Worm (Caenorhabditis elegans): ENCODE results near the gene ptr-24.

DNA sequence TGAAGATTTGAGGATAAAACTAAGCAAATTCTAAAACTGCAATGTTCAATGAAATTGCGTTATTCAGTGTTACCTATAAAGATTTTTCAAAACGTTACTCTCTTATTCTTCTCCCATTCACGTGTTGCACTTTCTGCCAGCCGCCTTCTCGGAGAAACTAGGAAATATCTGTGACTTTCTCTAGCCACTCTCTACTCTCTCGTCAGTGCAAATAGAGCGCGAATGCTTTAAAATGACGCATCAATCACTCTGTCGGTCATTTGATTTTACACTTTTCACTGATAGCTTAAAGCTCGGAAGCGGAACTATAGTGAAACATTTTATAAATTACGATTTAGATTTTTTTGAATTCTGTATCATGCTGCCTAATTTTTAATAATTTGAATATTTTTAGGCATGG is 9.0 kb upstream of the ptr-24 start:
- no peak for TF ChIP-seq nhr-237 (tag; optimal IDR thresholded peaks at IDR 0.05)
- TF ChIP-seq snpc-4 (tag; optimal IDR thresholded peaks at IDR 0.05) = peak; percentile 58
- TF ChIP-seq elt-3 (tag; optimal IDR thresholded peaks at IDR 0.05) = no peak
- no peak for TF ChIP-seq ama-1 (optimal IDR thresholded peaks at IDR 0.05)
- no peak for TF ChIP-seq ceh-82 (tag; optimal IDR thresholded peaks at IDR 0.05)
- TF ChIP-seq blmp-1 (tag; optimal IDR thresholded peaks at IDR 0.05; ENCODE audit: insufficient read depth) = peak; percentile 69
- no peak for TF ChIP-seq unc-62 (GFP tag; optimal IDR thresholded peaks at IDR 0.05)
- no peak for TF ChIP-seq nhr-12 (tag; optimal IDR thresholded peaks at IDR 0.05)
- TF ChIP-seq alr-1 (tag; optimal IDR thresholded peaks at IDR 0.05) = no peak
- TF ChIP-seq unc-39 (tag; optimal IDR thresholded peaks at IDR 0.05) = no peak
- no peak for TF ChIP-seq aly-2 (tag; optimal IDR thresholded peaks at IDR 0.05)
- peak; percentile 80 for TF ChIP-seq sem-4 (tag; optimal IDR thresholded peaks at IDR 0.05)
- TF ChIP-seq ceh-16 (tag; optimal IDR thresholded peaks at IDR 0.05) = no peak
